Worm (Caenorhabditis elegans) whole organism, early embryonic: ENCODE measurements around the gene fbxa-94.

ENCODE experiments used
- F13C5.2 ChIP-seq: sonication (generic microtip); optimal IDR thresholded peaks from 2 replicates; lab custom pipeline; 2017; ENCODE audit warnings: mild to moderate bottlenecking, missing genetic modification characterization, inconsistent platforms, missing compliant biosample characterization
- aly-1 ChIP-seq: sonication (generic microtip); optimal IDR thresholded peaks from 2 replicates; lab custom pipeline; 2016; ENCODE audit warnings: missing genetic modification characterization, missing compliant biosample characterization
- ama-1 ChIP-seq: fragments of 150-350 bp; optimal IDR thresholded peaks from 2 replicates; lab custom pipeline; 2014
- ceh-36 ChIP-seq: sonication (generic microtip); optimal IDR thresholded peaks from 2 replicates; lab custom pipeline; 2016; ENCODE audit warnings: missing genetic modification characterization, inconsistent platforms, missing compliant biosample characterization
- flt-1 ChIP-seq: fragments of 200-800 bp; sonication (Bioruptor generic); IDR thresholded peaks from 2 replicates; pipeline ENCODE4 v1.3.6; 2022; ENCODE audit warnings: missing genetic modification characterization, missing compliant biosample characterization
- hnd-1 ChIP-seq: sonication (generic microtip); optimal IDR thresholded peaks from 2 replicates; lab custom pipeline; 2016; ENCODE audit warnings: missing genetic modification characterization, missing compliant biosample characterization
- scrt-1 ChIP-seq: fragments of 200-800 bp; sonication (Bioruptor generic); IDR thresholded peaks from 2 replicates; pipeline ENCODE4 v1.3.6; 2022; ENCODE audit warnings: missing genetic modification characterization, missing compliant biosample characterization
- sea-1 ChIP-seq: fragments of 200-800 bp; sonication (Bioruptor generic); conservative IDR thresholded peaks from 2 replicates; pipeline ENCODE4 v1.3.6; 2022; ENCODE audit warnings: missing genetic modification characterization, missing compliant biosample characterization
- tra-4 ChIP-seq: sonication (generic microtip); optimal IDR thresholded peaks from 2 replicates; lab custom pipeline; 2017; ENCODE audit warnings: missing genetic modification characterization, missing compliant biosample characterization

- TF ChIP-seq aly-1 (tag; lab: Kevin White, UChicago) = no peak
- TF ChIP-seq scrt-1 = no peak
- no peak for TF ChIP-seq F13C5.2 (tag; lab: Kevin White, UChicago)
- TF ChIP-seq hnd-1 (tag; lab: Kevin White, UChicago) = no peak
- no peak for TF ChIP-seq flt-1 (GFP tag; lab: Robert Waterston, UW)
- TF ChIP-seq ama-1 = no peak
- no peak for TF ChIP-seq sea-1 (GFP tag; lab: Robert Waterston, UW)
- TF ChIP-seq ceh-36 (tag; lab: Kevin White, UChicago) = no peak
- no peak for TF ChIP-seq tra-4 (tag; lab: Kevin White, UChicago)
Observed at ce11 chrV:15559729-15560128, 13.0 kb upstream of the fbxa-94 start.
